Worm (Caenorhabditis elegans) whole organism, L1 larva: ENCODE results near the gene hcp-3.
A peak's percentile ranks its signal among the peaks of the same experiment; 100 is the strongest.

Experiments used
- C04F5.9 ChIP-seq: sonication (generic microtip); optimal IDR thresholded peaks from 2 replicates; lab custom pipeline; 2016; ENCODE audit warnings: missing genetic modification characterization, missing compliant biosample characterization
- C16A3.4 ChIP-seq: fragments of 150-350 bp; optimal IDR thresholded peaks from 2 replicates; lab custom pipeline; 2014; ENCODE audit warnings: missing biosample characterization, missing genetic modification characterization
- C34B4.2 ChIP-seq: sonication (generic microtip); optimal IDR thresholded peaks from 2 replicates; lab custom pipeline; 2017; ENCODE audit warnings: mild to moderate bottlenecking, missing genetic modification characterization, missing compliant biosample characterization
- aha-1 ChIP-seq: fragments of 150-350 bp; optimal IDR thresholded peaks from 2 replicates; lab custom pipeline; 2014; ENCODE audit warnings: missing biosample characterization, missing genetic modification characterization
- ama-1 ChIP-seq: fragments of 150-350 bp; optimal IDR thresholded peaks from 2 replicates; lab custom pipeline; 2014
- blmp-1 ChIP-seq: fragments of 150-350 bp; optimal IDR thresholded peaks from 2 replicates; lab custom pipeline; 2014; ENCODE audit warnings: missing biosample characterization, missing genetic modification characterization
- ces-1 ChIP-seq: fragments of 150-350 bp; optimal IDR thresholded peaks from 2 replicates; lab custom pipeline; 2014; ENCODE audit warnings: missing biosample characterization, missing genetic modification reagents, missing genetic modification characterization
- dpl-1 ChIP-seq, 3 experiments: fragments of 150-350 bp in 2 of 3; sonication (generic microtip) in 1 of 3; optimal IDR thresholded peaks; 2 replicates each; lab custom pipeline; 2014 to 2017; ENCODE audit warnings: missing biosample characterization in 3 of 3, missing genetic modification characterization in 3 of 3, missing genetic modification reagents in 3 of 3
- dsc-1 ChIP-seq: sonication (generic microtip); optimal IDR thresholded peaks from 2 replicates; lab custom pipeline; 2016; ENCODE audit warnings: mild to moderate bottlenecking, missing genetic modification characterization, missing compliant biosample characterization
- efl-3 ChIP-seq: fragments of 200-800 bp; sonication (Bioruptor generic); optimal IDR thresholded peaks from 2 replicates; lab custom pipeline; 2018; ENCODE audit warnings: mild to moderate bottlenecking, missing genetic modification characterization, missing compliant biosample characterization
- elt-2 ChIP-seq: sonication (generic microtip); optimal IDR thresholded peaks from 2 replicates; lab custom pipeline; 2016; ENCODE audit warnings: missing genetic modification characterization, mild to moderate bottlenecking, inconsistent platforms, missing compliant biosample characterization, missing genetic modification reagents
- elt-3 ChIP-seq, 6 experiments: fragments of 150-350 bp in 1 of 6; sonication (generic microtip); optimal IDR thresholded peaks; 2 replicates each; lab custom pipeline; 2017 to 2018; ENCODE audit warnings: missing biosample characterization in 6 of 6, missing genetic modification characterization in 6 of 6, inconsistent platforms in 1 of 6
- ets-5 ChIP-seq: fragments of 200-800 bp; sonication (Bioruptor generic); IDR thresholded peaks from 2 replicates; pipeline ENCODE4 v1.3.6; 2022; ENCODE audit warnings: missing genetic modification characterization, missing compliant biosample characterization
- fkh-4 ChIP-seq: sonication (generic microtip); optimal IDR thresholded peaks from 2 replicates; lab custom pipeline; 2016; ENCODE audit warnings: missing compliant biosample characterization, missing genetic modification characterization, borderline replicate concordance
- hlh-17 ChIP-seq: fragments of 200-800 bp; sonication (Bioruptor generic); optimal IDR thresholded peaks from 2 replicates; lab custom pipeline; 2018; ENCODE audit warnings: missing genetic modification characterization, mild to moderate bottlenecking, missing compliant biosample characterization, moderate library complexity, borderline replicate concordance
- hlh-4 ChIP-seq: sonication (generic microtip); optimal IDR thresholded peaks from 2 replicates; lab custom pipeline; 2016; ENCODE audit warnings: mild to moderate bottlenecking, missing genetic modification characterization, missing compliant biosample characterization
- hpl-2 ChIP-seq: fragments of 150-350 bp; optimal IDR thresholded peaks from 2 replicates; lab custom pipeline; 2014; ENCODE audit warnings: missing biosample characterization, missing genetic modification reagents, missing genetic modification characterization
- jun-1 ChIP-seq: fragments of 150-350 bp; optimal IDR thresholded peaks from 2 replicates; lab custom pipeline; 2014; ENCODE audit warnings: missing biosample characterization, missing genetic modification reagents, missing genetic modification characterization
- lin-14 ChIP-seq: fragments of 200-800 bp; sonication (Bioruptor generic); optimal IDR thresholded peaks from 2 replicates; lab custom pipeline; 2018; ENCODE audit warnings: mild to moderate bottlenecking, missing genetic modification characterization, moderate library complexity, missing compliant biosample characterization
- lin-15B ChIP-seq: fragments of 150-350 bp; sonication (generic microtip); optimal IDR thresholded peaks from 3 replicates; lab custom pipeline; 2014; ENCODE audit warnings: missing biosample characterization, missing genetic modification characterization
- lin-39 ChIP-seq: fragments of 150-350 bp; optimal IDR thresholded peaks from 2 replicates; lab custom pipeline; 2014; ENCODE audit warnings: missing biosample characterization, missing genetic modification reagents, missing genetic modification characterization
- lir-3 ChIP-seq: sonication (generic microtip); optimal IDR thresholded peaks from 2 replicates; lab custom pipeline; 2016; ENCODE audit warnings: mild to moderate bottlenecking, missing genetic modification characterization, moderate library complexity, missing compliant biosample characterization; ENCODE audit not compliant: poor library complexity
- lsy-2 ChIP-seq, 2 experiments: fragments of 150-350 bp; optimal IDR thresholded peaks; 2 replicates each; lab custom pipeline; 2014; ENCODE audit warnings: missing biosample characterization in 2 of 2, missing genetic modification characterization in 2 of 2
- mdl-1 ChIP-seq, 2 experiments: fragments of 150-350 bp; optimal IDR thresholded peaks; 2 replicates each; lab custom pipeline; 2014 to 2017; ENCODE audit warnings: missing biosample characterization in 2 of 2, missing genetic modification characterization in 2 of 2, inconsistent platforms in 1 of 2
- mep-1 ChIP-seq: fragments of 150-350 bp; optimal IDR thresholded peaks from 2 replicates; lab custom pipeline; 2014; ENCODE audit warnings: missing biosample characterization, missing genetic modification characterization
- nhr-11 ChIP-seq: fragments of 150-350 bp; optimal IDR thresholded peaks from 2 replicates; lab custom pipeline; 2014; ENCODE audit warnings: missing biosample characterization, missing genetic modification characterization
- nhr-12 ChIP-seq: sonication (generic microtip); optimal IDR thresholded peaks from 2 replicates; lab custom pipeline; 2017; ENCODE audit warnings: missing biosample characterization, missing genetic modification characterization
- nhr-19 ChIP-seq: fragments of 200-800 bp; sonication (Bioruptor generic); conservative IDR thresholded peaks from 2 replicates; pipeline ENCODE4 v1.3.6; 2022; ENCODE audit warnings: missing genetic modification characterization, missing compliant biosample characterization
- nhr-28 ChIP-seq: fragments of 150-350 bp; optimal IDR thresholded peaks from 2 replicates; lab custom pipeline; 2014; ENCODE audit warnings: missing biosample characterization, missing genetic modification characterization
- nhr-47 ChIP-seq: sonication (generic microtip); optimal IDR thresholded peaks from 2 replicates; lab custom pipeline; 2016; ENCODE audit warnings: mild to moderate bottlenecking, missing genetic modification characterization, moderate library complexity, missing compliant biosample characterization
- nhr-71 ChIP-seq: sonication (generic microtip); optimal IDR thresholded peaks from 2 replicates; lab custom pipeline; 2016; ENCODE audit warnings: mild to moderate bottlenecking, missing genetic modification characterization, moderate library complexity, missing compliant biosample characterization
- nhr-76 ChIP-seq: sonication (generic microtip); optimal IDR thresholded peaks from 2 replicates; lab custom pipeline; 2017; ENCODE audit warnings: missing biosample characterization, missing genetic modification characterization
- nhr-77 ChIP-seq: fragments of 150-350 bp; optimal IDR thresholded peaks from 2 replicates; lab custom pipeline; 2014; ENCODE audit warnings: missing biosample characterization, missing genetic modification characterization
- nhr-84 ChIP-seq: sonication (generic microtip); optimal IDR thresholded peaks from 2 replicates; lab custom pipeline; 2017; ENCODE audit warnings: missing biosample characterization, missing genetic modification characterization
- nhr-85 ChIP-seq: sonication (generic microtip); peaks from one replicate; lab custom pipeline; 2016; ENCODE audit warnings: missing genetic modification characterization, inconsistent platforms, missing compliant biosample characterization
- nhr-90 ChIP-seq: sonication (generic microtip); optimal IDR thresholded peaks from 2 replicates; lab custom pipeline; 2016; ENCODE audit warnings: mild to moderate bottlenecking, missing genetic modification characterization, missing compliant biosample characterization; ENCODE audit not compliant: poor library complexity
- pax-3 ChIP-seq: fragments of 200-800 bp; sonication (Bioruptor generic); optimal IDR thresholded peaks from 2 replicates; lab custom pipeline; 2018; ENCODE audit warnings: mild to moderate bottlenecking, missing genetic modification characterization, moderate library complexity, missing compliant biosample characterization
- pqm-1 ChIP-seq: sonication (generic microtip); optimal IDR thresholded peaks from 3 replicates; lab custom pipeline; 2017; ENCODE audit warnings: missing biosample characterization, missing genetic modification characterization
- rnt-1 ChIP-seq: sonication (generic microtip); optimal IDR thresholded peaks from 2 replicates; lab custom pipeline; 2016; ENCODE audit warnings: mild to moderate bottlenecking, missing genetic modification characterization, moderate library complexity, missing compliant biosample characterization
- skn-1 ChIP-seq: fragments of 150-350 bp; optimal IDR thresholded peaks from 2 replicates; lab custom pipeline; 2014; ENCODE audit warnings: missing biosample characterization, missing genetic modification characterization
- sox-4 ChIP-seq: sonication (generic microtip); optimal IDR thresholded peaks from 2 replicates; lab custom pipeline; 2016; ENCODE audit warnings: missing genetic modification characterization, missing compliant biosample characterization
- swsn-7 ChIP-seq: sonication (generic microtip); optimal IDR thresholded peaks from 2 replicates; lab custom pipeline; 2016; ENCODE audit warnings: missing genetic modification characterization, missing compliant biosample characterization
- tbx-2 ChIP-seq: sonication (generic microtip); optimal IDR thresholded peaks from 2 replicates; lab custom pipeline; 2016; ENCODE audit warnings: missing genetic modification characterization, missing compliant biosample characterization
- unc-130 ChIP-seq: fragments of 150-350 bp; optimal IDR thresholded peaks from 2 replicates; lab custom pipeline; 2017; ENCODE audit warnings: missing biosample characterization, missing genetic modification characterization, inconsistent platforms
- unc-30 ChIP-seq: sonication (generic microtip); optimal IDR thresholded peaks from 2 replicates; lab custom pipeline; 2017; ENCODE audit warnings: missing biosample characterization, missing genetic modification characterization
- unc-86 ChIP-seq: sonication (generic microtip); optimal IDR thresholded peaks from 2 replicates; lab custom pipeline; 2016; ENCODE audit warnings: missing genetic modification characterization, missing compliant biosample characterization
- unc-98 ChIP-seq: fragments of 200-800 bp; sonication (Bioruptor generic); IDR thresholded peaks from 2 replicates; pipeline ENCODE4 v1.3.6; 2022; ENCODE audit warnings: missing genetic modification characterization, missing compliant biosample characterization
- vab-15 ChIP-seq: sonication (generic microtip); optimal IDR thresholded peaks from 2 replicates; lab custom pipeline; 2017; ENCODE audit warnings: missing genotype, mild to moderate bottlenecking, missing genetic modification characterization, missing compliant biosample characterization
- xbp-1 ChIP-seq: sonication (generic microtip); optimal IDR thresholded peaks from 2 replicates; lab custom pipeline; 2016; ENCODE audit warnings: missing genetic modification characterization, missing compliant biosample characterization
- zag-1 ChIP-seq: fragments of 150-350 bp; optimal IDR thresholded peaks from 2 replicates; lab custom pipeline; 2014; ENCODE audit warnings: missing biosample characterization, missing genetic modification characterization
- zip-4 ChIP-seq: fragments of 200-800 bp; sonication (Bioruptor generic); optimal IDR thresholded peaks from 2 replicates; lab custom pipeline; 2018; ENCODE audit warnings: mild to moderate bottlenecking, missing genetic modification characterization, moderate library complexity, missing compliant biosample characterization
- ztf-11 ChIP-seq, 2 experiments: sonication (generic microtip); optimal IDR thresholded peaks; 2 replicates each; lab custom pipeline; 2016 to 2017; ENCODE audit warnings: missing genetic modification characterization in 2 of 2, missing biosample characterization in 1 of 2, missing compliant biosample characterization in 1 of 2

Gene hcp-3

DNA sequence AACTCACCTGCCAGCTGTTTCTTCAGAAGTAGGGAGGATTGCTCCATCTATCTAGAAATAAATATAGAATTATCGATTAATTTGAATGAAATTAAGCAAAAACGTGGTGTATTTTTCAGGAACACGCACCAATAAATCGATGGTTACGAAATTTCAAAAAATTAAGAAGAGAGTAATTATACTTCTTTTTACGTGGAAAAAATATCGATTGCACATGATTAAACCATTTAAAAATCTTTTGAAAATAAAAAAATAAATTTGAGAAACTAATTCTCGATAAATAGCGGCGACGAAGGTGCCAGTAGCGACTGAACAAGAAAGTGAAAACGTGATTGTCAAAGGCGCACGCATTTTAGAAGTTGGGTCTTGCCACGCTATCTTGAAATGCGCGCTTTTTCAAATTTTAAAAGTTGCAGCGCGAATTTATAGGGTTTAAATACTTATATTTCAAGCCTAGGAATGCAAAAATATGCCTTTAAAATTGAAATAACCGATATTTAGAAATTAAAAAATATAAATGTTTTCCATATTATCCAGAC lies 14.9 kb upstream of the hcp-3 start, which contains the start of gene ubc-7 (continued):
- TF ChIP-seq nhr-11 (tag; lab: Kevin White, UChicago) (peak; percentile 38), mdl-1 (tag; optimal IDR thresholded peaks at IDR 0.05; lab: Kevin White, UChicago) (peak in 1 of 2 experiments; percentile 93), vab-15 (tag; lab: Kevin White, UChicago) (no peak), C04F5.9 (tag; lab: Kevin White, UChicago) (peak; percentile 64), elt-2 (tag; lab: Kevin White, UChicago) (peak; percentile 38), unc-86 (peak; percentile 74), unc-30 (tag; lab: Kevin White, UChicago) (no peak), elt-3 (tag; optimal IDR thresholded peaks at IDR 0.05; lab: Kevin White, UChicago) (peak in 3 of 6 experiments; percentile 20 to 92 (median 74)), rnt-1 (peak; percentile 81), hpl-2 (no peak), ama-1 (lab: Kevin White, UChicago) (peak; percentile 38), pqm-1 (tag; lab: Kevin White, UChicago) (no peak), dpl-1 (GFP tag; optimal IDR thresholded peaks at IDR 0.05; lab: Kevin White, UChicago) (peak; percentile 98 to 99 (median 99)), hlh-17 (no peak), dsc-1 (tag; lab: Kevin White, UChicago) (peak; percentile 67), nhr-84 (tag; lab: Kevin White, UChicago) (no peak), swsn-7 (peak; percentile 75), lin-14 (GFP tag; lab: Kevin White, UChicago) (peak; percentile 76), nhr-77 (tag; lab: Kevin White, UChicago) (peak; percentile 79), unc-130 (peak; percentile 88), zip-4 (GFP tag; lab: Kevin White, UChicago) (no peak), nhr-71 (tag; lab: Kevin White, UChicago) (peak; percentile 88), unc-98 (GFP tag; lab: Robert Waterston, UW) (no peak), zag-1 (no peak), nhr-76 (tag; lab: Kevin White, UChicago) (no peak), aha-1 (peak; percentile 28), nhr-12 (tag; lab: Kevin White, UChicago) (peak; percentile 2), lin-15B (peak; percentile 74), hlh-4 (tag; lab: Kevin White, UChicago) (no peak), lsy-2 (tag; optimal IDR thresholded peaks at IDR 0.05; lab: Kevin White, UChicago) (peak; percentile 91 to 94), nhr-28 (tag; lab: Kevin White, UChicago) (no peak), nhr-47 (tag; lab: Kevin White, UChicago) (peak; percentile 89), mep-1 (tag; lab: Kevin White, UChicago) (peak; percentile 88), skn-1 (tag; lab: Kevin White, UChicago) (peak; percentile 93), xbp-1 (tag; lab: Kevin White, UChicago) (peak; percentile 79), nhr-19 (GFP tag; lab: Robert Waterston, UW) (peak; percentile 85), blmp-1 (peak; percentile 99), ces-1 (GFP tag; lab: Kevin White, UChicago) (no peak), tbx-2 (tag; lab: Kevin White, UChicago) (peak; percentile 85), pax-3 (tag; lab: Kevin White, UChicago) (no peak), nhr-90 (tag; lab: Kevin White, UChicago) (peak; percentile 81), ets-5 (GFP tag; lab: Robert Waterston, UW) (no peak), fkh-4 (tag; lab: Kevin White, UChicago) (no peak)

DNA sequence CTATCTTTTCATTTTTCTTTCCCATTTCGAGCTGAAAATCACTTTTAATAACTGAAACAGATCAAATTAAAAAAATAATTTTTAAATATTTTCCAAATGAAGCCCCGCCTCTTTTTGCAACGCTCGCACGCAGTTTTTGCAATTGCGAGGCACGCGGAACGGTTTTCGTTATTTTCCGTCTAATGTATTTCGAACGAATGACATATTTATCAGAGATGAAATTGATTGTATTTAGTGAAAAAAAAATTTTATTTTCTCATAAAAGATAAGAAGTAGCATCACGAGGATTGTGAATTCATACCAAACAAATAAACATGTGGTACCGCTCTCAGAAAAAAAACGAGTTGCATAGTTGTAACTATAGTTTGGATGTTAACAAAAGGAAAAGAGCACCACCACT lies 13.6 kb upstream of the hcp-3 start, which contains the start of gene rpac-19:
rpac-19 (minus strand) TSS at position 31 of the 400 bp plus-strand sequence.
- peak; percentile 56 for TF ChIP-seq C16A3.4 (tag; lab: Kevin White, UChicago)
- peak; percentile 4 for TF ChIP-seq lin-39 (tag; lab: Kevin White, UChicago)
- TF ChIP-seq nhr-71 (tag; lab: Kevin White, UChicago) = peak; percentile 76
- no peak for TF ChIP-seq sox-4 (tag; lab: Kevin White, UChicago)
- TF ChIP-seq mep-1 (tag; lab: Kevin White, UChicago) = peak; percentile 70
- TF ChIP-seq jun-1 = no peak
- TF ChIP-seq ets-5 (GFP tag; lab: Robert Waterston, UW) = no peak
- peak in 1 of 2 experiments; percentile 45 for TF ChIP-seq ztf-11 (tag; optimal IDR thresholded peaks at IDR 0.05; lab: Kevin White, UChicago)
- peak; percentile 22 for TF ChIP-seq elt-2 (tag; lab: Kevin White, UChicago)
- peak; percentile 67 for TF ChIP-seq swsn-7
- TF ChIP-seq efl-3 (GFP tag; lab: Kevin White, UChicago) = no peak
- peak; percentile 81 for TF ChIP-seq nhr-90 (tag; lab: Kevin White, UChicago)
- no peak for TF ChIP-seq nhr-28 (tag; lab: Kevin White, UChicago)
- TF ChIP-seq lir-3 (tag; lab: Kevin White, UChicago) = peak; percentile 37
- TF ChIP-seq elt-3 (tag; optimal IDR thresholded peaks at IDR 0.05; lab: Kevin White, UChicago) = no peak
- TF ChIP-seq ces-1 (GFP tag; lab: Kevin White, UChicago) = no peak
- TF ChIP-seq nhr-85 (tag; lab: Kevin White, UChicago) = no peak
- TF ChIP-seq C34B4.2 (tag; lab: Kevin White, UChicago) = no peak
